Worm (Caenorhabditis elegans): ENCODE data around the gene rbc-2.

DNA sequence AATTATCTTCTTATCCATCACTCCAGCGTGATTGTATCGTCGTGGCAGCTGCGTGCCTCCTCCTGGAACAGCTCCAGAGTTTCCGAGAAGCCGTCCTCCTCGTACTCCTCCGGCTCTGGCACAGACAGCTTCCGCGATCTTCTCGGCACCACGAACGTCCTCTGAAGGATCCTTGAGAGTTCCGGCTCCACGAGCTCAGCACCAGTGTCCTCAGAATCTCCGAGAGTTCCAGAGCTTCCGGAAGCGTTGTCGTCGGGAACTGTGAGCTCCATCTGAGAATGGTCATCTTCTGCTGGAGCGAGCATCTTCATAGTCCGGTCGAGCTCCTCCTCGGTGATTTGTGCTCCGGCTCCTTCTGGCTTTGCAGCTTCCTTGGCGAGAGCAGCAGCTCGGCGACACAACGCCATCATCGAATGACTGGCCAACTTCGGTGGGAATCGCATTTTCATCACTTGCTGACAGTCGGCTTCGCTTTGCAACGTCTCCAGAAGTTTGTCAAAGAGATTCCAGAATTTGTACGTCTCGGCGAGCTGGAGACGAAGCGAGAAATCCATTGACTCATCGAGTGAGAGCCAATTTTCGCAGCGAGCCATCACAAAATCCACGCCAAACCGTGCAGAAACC, 34.7 kb upstream of the rbc-2 start:
- TF ChIP-seq ama-1 (optimal IDR thresholded peaks at IDR 0.05) (no peak), flt-1 (GFP tag; IDR thresholded peaks at IDR 0.05) (no peak), ceh-13 (GFP tag; optimal IDR thresholded peaks at IDR 0.05) (no peak), sea-1 (GFP tag; conservative IDR thresholded peaks at IDR 0.05) (no peak), B0310.2 (tag; optimal IDR thresholded peaks at IDR 0.05) (no peak), ets-7 (tag; optimal IDR thresholded peaks at IDR 0.05) (no peak), hmg-4 (GFP tag; optimal IDR thresholded peaks at IDR 0.05) (no peak), hnd-1 (tag; optimal IDR thresholded peaks at IDR 0.05) (no peak), tbx-11 (GFP tag; IDR thresholded peaks at IDR 0.05) (no peak), F13C5.2 (tag; optimal IDR thresholded peaks at IDR 0.05) (no peak), hmbx-1 (tag; optimal IDR thresholded peaks at IDR 0.05) (no peak), aly-1 (tag; optimal IDR thresholded peaks at IDR 0.05) (no peak)

Data from whole organism, early embryonic.